Fruit fly (Drosophila melanogaster) whole organism, embryonic: ENCODE results near the gene CG44001.

Source experiments
- Adf1 ChIP-seq: fragments of 200-800 bp; sonication (Bioruptor generic); IDR thresholded peaks from 2 replicates; pipeline ENCODE4 v1.3.6; 2022; ENCODE audit warnings: missing biosample characterization, missing genetic modification characterization
- C15 ChIP-seq: fragments of 200-800 bp; sonication (Bioruptor generic); IDR thresholded peaks from 3 replicates; pipeline ENCODE4 v1.3.6; 2022; ENCODE audit warnings: missing biosample characterization, missing genetic modification characterization
- CG10431 ChIP-seq: fragments of 200-800 bp; sonication (Bioruptor generic); optimal IDR thresholded peaks from 3 replicates; lab custom pipeline; 2018; ENCODE audit warnings: missing biosample characterization, mild to moderate bottlenecking, missing genetic modification characterization
- CG10462 ChIP-seq: fragments of 200-800 bp; sonication (Bioruptor generic); optimal IDR thresholded peaks from 2 replicates; lab custom pipeline; 2016; ENCODE audit warnings: missing biosample characterization, missing genetic modification characterization
- CG11696 ChIP-seq: fragments of 200-800 bp; sonication (Bioruptor generic); IDR thresholded peaks from 2 replicates; pipeline ENCODE4 v1.3.6; 2022; ENCODE audit warnings: missing biosample characterization, missing genetic modification characterization
- CG13123 ChIP-seq: fragments of 200-800 bp; sonication (Bioruptor generic); optimal IDR thresholded peaks from 2 replicates; lab custom pipeline; 2016; ENCODE audit warnings: missing biosample characterization, missing genetic modification characterization
- CG1792 ChIP-seq: fragments of 200-800 bp; sonication (Bioruptor generic); optimal IDR thresholded peaks from 2 replicates; lab custom pipeline; 2016; ENCODE audit warnings: missing biosample characterization, missing genetic modification characterization
- CG18764 ChIP-seq: fragments of 200-800 bp; sonication (Bioruptor generic); optimal IDR thresholded peaks from 3 replicates; lab custom pipeline; 2016; ENCODE audit warnings: missing biosample characterization, missing genetic modification characterization
- CG2712 ChIP-seq: fragments of 200-800 bp; optimal IDR thresholded peaks from 3 replicates; lab custom pipeline; 2019; ENCODE audit warnings: missing biosample characterization, mild to moderate bottlenecking, missing genetic modification characterization, moderate library complexity
- CG32532 ChIP-seq: fragments of 200-800 bp; sonication (Bioruptor generic); IDR thresholded peaks from 2 replicates; pipeline ENCODE4 v1.3.6; 2022; ENCODE audit warnings: missing biosample characterization, missing genetic modification characterization
- CG3726 ChIP-seq: fragments of 200-800 bp; sonication (Bioruptor generic); IDR thresholded peaks from 3 replicates; pipeline ENCODE4, ENCODE4 v1.3.6; 2022; ENCODE audit warnings: missing biosample characterization, missing genetic modification characterization
- CG3995 ChIP-seq: fragments of 200-800 bp; sonication (Bioruptor generic); optimal IDR thresholded peaks from 3 replicates; lab custom pipeline; 2016; ENCODE audit warnings: missing biosample characterization, missing genetic modification characterization
- CG6689 ChIP-seq: fragments of 200-800 bp; sonication (Bioruptor generic); IDR thresholded peaks from 2 replicates; pipeline ENCODE4 v1.3.6; 2022; ENCODE audit warnings: missing biosample characterization, missing genetic modification characterization
- CG6813 ChIP-seq: fragments of 200-800 bp; sonication (Bioruptor generic); optimal IDR thresholded peaks from 2 replicates; lab custom pipeline; 2017; ENCODE audit warnings: missing biosample characterization, missing genetic modification characterization, mild to moderate bottlenecking, moderate library complexity, missing genetic modification reagents
- CG7556 ChIP-seq: fragments of 200-800 bp; sonication (Bioruptor generic); optimal IDR thresholded peaks from 2 replicates; lab custom pipeline; 2017; ENCODE audit warnings: missing biosample characterization, mild to moderate bottlenecking, missing genetic modification characterization
- CG7987 ChIP-seq: fragments of 200-800 bp; sonication (Bioruptor generic); optimal IDR thresholded peaks from 2 replicates; lab custom pipeline; 2018; ENCODE audit warnings: missing biosample characterization, mild to moderate bottlenecking, missing genetic modification characterization, moderate library complexity
- CG9932 ChIP-seq: fragments of 200-800 bp; sonication (Bioruptor generic); IDR thresholded peaks from 2 replicates; pipeline ENCODE4 v1.3.6; 2022; ENCODE audit warnings: missing biosample characterization, missing genetic modification characterization
- Dad ChIP-seq: fragments of 200-800 bp; sonication (Bioruptor generic); optimal IDR thresholded peaks from 3 replicates; lab custom pipeline; 2016; ENCODE audit warnings: missing biosample characterization, missing genetic modification characterization
- Dll ChIP-seq: fragments of 200-800 bp; sonication (Bioruptor generic); IDR thresholded peaks from 4 replicates; pipeline ENCODE4 v1.3.6; 2022; ENCODE audit warnings: missing biosample characterization, missing genetic modification characterization; ENCODE audit not compliant: partially characterized antibody
- Fer2 ChIP-seq: fragments of 200-800 bp; sonication (Bioruptor generic); optimal IDR thresholded peaks from 2 replicates; lab custom pipeline; 2018; ENCODE audit warnings: missing biosample characterization, mild to moderate bottlenecking, missing genetic modification characterization, moderate library complexity
- Hand ChIP-seq: fragments of 200-800 bp; sonication (Bioruptor generic); optimal IDR thresholded peaks from 2 replicates; lab custom pipeline; 2017; ENCODE audit warnings: mild to moderate bottlenecking, missing biosample characterization, missing genetic modification reagents, missing genetic modification characterization
- HmgZ ChIP-seq: fragments of 200-800 bp; sonication (Bioruptor generic); optimal IDR thresholded peaks from 2 replicates; lab custom pipeline; 2018; ENCODE audit warnings: missing biosample characterization, mild to moderate bottlenecking, missing genetic modification characterization
- Hmx ChIP-seq: fragments of 200-800 bp; sonication (Bioruptor generic); optimal IDR thresholded peaks from 2 replicates; lab custom pipeline; 2016; ENCODE audit warnings: missing biosample characterization, missing genetic modification characterization
- Hr39 ChIP-seq: fragments of >200 bp; optimal IDR thresholded peaks from 2 replicates; lab custom pipeline; 2017
- Hr51 ChIP-seq, 2 experiments: fragments of 200-800 bp; sonication (Bioruptor generic); optimal IDR thresholded peaks; 2 replicates in 1 of 2; 3 replicates in 1 of 2; lab custom pipeline; 2016 to 2018; ENCODE audit warnings: missing biosample characterization in 2 of 2, missing genetic modification characterization in 2 of 2, mild to moderate bottlenecking in 1 of 2, moderate library complexity in 1 of 2
- Kr ChIP-seq: fragments of 200-800 bp; sonication (Bioruptor generic); optimal IDR thresholded peaks from 2 replicates; lab custom pipeline; 2017; ENCODE audit warnings: missing biosample characterization, mild to moderate bottlenecking, missing genetic modification characterization
- MBD-R2 ChIP-seq: fragments of 200-800 bp; sonication (Bioruptor generic); IDR thresholded peaks from 2 replicates; pipeline ENCODE4 v1.3.6; 2022; ENCODE audit warnings: missing biosample characterization, missing genetic modification characterization
- Opbp ChIP-seq: fragments of 200-800 bp; sonication (Bioruptor generic); IDR thresholded peaks from 3 replicates; pipeline ENCODE4 v1.3.6; 2022; ENCODE audit warnings: missing biosample characterization, missing genetic modification characterization; ENCODE audit not compliant: partially characterized antibody
- Stat92E ChIP-seq, 3 experiments: fragments of >200 bp in 2 of 3; fragments of 200-800 bp in 1 of 3; sonication (Bioruptor generic) in 1 of 3; optimal IDR thresholded peaks; 2 replicates each; lab custom pipeline; 2017 to 2019; ENCODE audit warnings: missing biosample characterization in 3 of 3, missing genetic modification characterization in 3 of 3, mild to moderate bottlenecking in 1 of 3, moderate library complexity in 1 of 3
- TFAM ChIP-seq: fragments of 200-800 bp; sonication (Bioruptor generic); optimal IDR thresholded peaks from 2 replicates; lab custom pipeline; 2017; ENCODE audit warnings: missing biosample characterization, missing genetic modification characterization, inconsistent platforms
- Taf1 ChIP-seq: fragments of 200-800 bp; sonication (Bioruptor generic); IDR thresholded peaks from 2 replicates; pipeline ENCODE4 v1.3.6; 2022; ENCODE audit warnings: missing biosample characterization, missing genetic modification characterization
- Trl ChIP-seq, 3 experiments: fragments of >200 bp in 2 of 3; fragments of 200-800 bp in 1 of 3; sonication (Bioruptor generic) in 1 of 3; optimal IDR thresholded peaks; 2 replicates in 1 of 3; 3 replicates in 2 of 3; lab custom pipeline; 2016 to 2017; ENCODE audit warnings: missing biosample characterization in 1 of 3, missing genetic modification characterization in 1 of 3
- Xrp1 ChIP-seq: fragments of 200-800 bp; sonication (Bioruptor generic); IDR thresholded peaks from 2 replicates; pipeline ENCODE4 v1.3.6; 2022; ENCODE audit warnings: missing biosample characterization, missing genetic modification characterization
- ab ChIP-seq: fragments of 200-800 bp; sonication (Bioruptor generic); optimal IDR thresholded peaks from 2 replicates; lab custom pipeline; 2016; ENCODE audit warnings: missing biosample characterization, missing genetic modification characterization
- cato ChIP-seq: fragments of 200-800 bp; sonication (Bioruptor generic); optimal IDR thresholded peaks from 2 replicates; lab custom pipeline; 2016; ENCODE audit warnings: missing biosample characterization, missing genetic modification characterization, borderline replicate concordance
- chn ChIP-seq: fragments of 200-800 bp; sonication (Bioruptor generic); optimal IDR thresholded peaks from 2 replicates; lab custom pipeline; 2016; ENCODE audit warnings: missing biosample characterization, missing genetic modification characterization
- crol ChIP-seq: fragments of 200-800 bp; sonication (Bioruptor generic); IDR thresholded peaks from 2 replicates; pipeline ENCODE4 v1.3.6; 2022; ENCODE audit warnings: missing biosample characterization, missing genetic modification characterization
- dpn ChIP-seq, 2 experiments: fragments of 200-800 bp; sonication (Bioruptor generic); optimal IDR thresholded peaks; 3 replicates each; lab custom pipeline; 2016; ENCODE audit warnings: missing biosample characterization in 2 of 2, missing genetic modification characterization in 2 of 2
- exex ChIP-seq: fragments of 200-800 bp; sonication (Bioruptor generic); optimal IDR thresholded peaks from 4 replicates; lab custom pipeline; 2018; ENCODE audit warnings: missing biosample characterization, mild to moderate bottlenecking, missing genetic modification characterization, moderate library complexity
- eyg ChIP-seq: fragments of 200-800 bp; sonication (Bioruptor generic); optimal IDR thresholded peaks from 3 replicates; lab custom pipeline; 2016; ENCODE audit warnings: missing biosample characterization, missing genetic modification characterization
- gce ChIP-seq: fragments of 200-800 bp; sonication (Bioruptor generic); IDR thresholded peaks from 3 replicates; pipeline ENCODE4 v1.3.6; 2022; ENCODE audit warnings: missing biosample characterization, missing genetic modification characterization
- gfzf ChIP-seq: fragments of 200-800 bp; sonication (Bioruptor generic); optimal IDR thresholded peaks from 2 replicates; lab custom pipeline; 2016; ENCODE audit warnings: missing biosample characterization, mild to moderate bottlenecking, missing genetic modification characterization, moderate library complexity
- gsb ChIP-seq: fragments of 200-800 bp; sonication (Bioruptor generic); IDR thresholded peaks from 2 replicates; pipeline ENCODE4 v1.3.6; 2022; ENCODE audit warnings: missing biosample characterization, missing genetic modification characterization
- ind ChIP-seq: fragments of 200-800 bp; sonication (Bioruptor generic); optimal IDR thresholded peaks from 3 replicates; lab custom pipeline; 2016; ENCODE audit warnings: missing biosample characterization, missing genetic modification characterization
- inv ChIP-seq: fragments of 200-800 bp; sonication (Bioruptor generic); IDR thresholded peaks from 2 replicates; pipeline ENCODE4 v1.3.6; 2022; ENCODE audit warnings: missing biosample characterization, missing genetic modification characterization; ENCODE audit not compliant: partially characterized antibody
- maf-S ChIP-seq: fragments of 200-800 bp; sonication (Bioruptor generic); optimal IDR thresholded peaks from 2 replicates; lab custom pipeline; 2016; ENCODE audit warnings: missing biosample characterization, missing genetic modification characterization
- onecut ChIP-seq: fragments of 200-800 bp; sonication (Bioruptor generic); IDR thresholded peaks from 2 replicates; pipeline ENCODE4 v1.3.6; 2022; ENCODE audit warnings: missing biosample characterization, missing genetic modification characterization
- shn ChIP-seq: fragments of 200-800 bp; sonication (Bioruptor generic); optimal IDR thresholded peaks from 3 replicates; lab custom pipeline; 2016; ENCODE audit warnings: missing biosample characterization, missing genetic modification characterization
- zen ChIP-seq: fragments of 200-800 bp; sonication (Bioruptor generic); optimal IDR thresholded peaks from 3 replicates; lab custom pipeline; 2018; ENCODE audit warnings: missing biosample characterization, mild to moderate bottlenecking, missing genetic modification characterization, moderate library complexity
- zfh1 ChIP-seq: fragments of 200-800 bp; sonication (Bioruptor generic); IDR thresholded peaks from 3 replicates; pipeline ENCODE4 v1.3.6; 2022; ENCODE audit warnings: missing biosample characterization, missing genetic modification characterization

The CG44001 gene

dm6 chr2L:5086905-5087522, 43.9 kb downstream of the CG44001 start (continued):
- TF ChIP-seq CG10462 (GFP tag; lab: Kevin White, UChicago): peak; percentile 41
- TF ChIP-seq MBD-R2 (GFP tag; lab: Robert Waterston, UW): no peak
- peak; percentile 79 for TF ChIP-seq Xrp1
- peak; percentile 54 for TF ChIP-seq CG7987
- TF ChIP-seq CG11696 (GFP tag; lab: Robert Waterston, UW): peak; percentile 86
- TF ChIP-seq crol (GFP tag; lab: Robert Waterston, UW): 0 out of 2 replicates have a peak, but pooled peaks have one; percentile 29
- no peak for TF ChIP-seq gfzf (GFP tag; lab: Kevin White, UChicago)
- peak; percentile 40 for TF ChIP-seq maf-S (GFP tag; lab: Kevin White, UChicago)
- peak; percentile 16 for TF ChIP-seq Dad (GFP tag; lab: Kevin White, UChicago)
- TF ChIP-seq onecut (GFP tag; lab: Robert Waterston, UW): peak; percentile 61
- peak; percentile 65 for TF ChIP-seq Hand (GFP tag; lab: Kevin White, UChicago)
- peak; percentile 73 for TF ChIP-seq CG6689
- no peak for TF ChIP-seq gsb (GFP tag; lab: Robert Waterston, UW)
- no peak for TF ChIP-seq Opbp (GFP tag; lab: Robert Waterston, UW)
- TF ChIP-seq Hmx (GFP tag; lab: Kevin White, UChicago): no peak
- TF ChIP-seq CG6813 (GFP tag; lab: Kevin White, UChicago): peak; percentile 61
- no peak for TF ChIP-seq Hr39 (lab: Kevin White, UChicago)
- peak; percentile 36 for TF ChIP-seq CG13123 (GFP tag; lab: Kevin White, UChicago)
- peak; percentile 54; the same call in 1 of the 3 replicates for TF ChIP-seq gce (GFP tag; lab: Robert Waterston, UW)
- TF ChIP-seq cato (GFP tag; lab: Kevin White, UChicago): peak; percentile 53
- TF ChIP-seq shn (GFP tag; lab: Kevin White, UChicago): peak; percentile 51
- TF ChIP-seq Kr (GFP tag; lab: Kevin White, UChicago): no peak
- peak; percentile 68 for TF ChIP-seq ind (GFP tag; lab: Kevin White, UChicago)
- TF ChIP-seq zfh1 (GFP tag; lab: Robert Waterston, UW): peak; percentile 47; the same call in 1 of the 3 replicates
- TF ChIP-seq zen (tag; lab: Kevin White, UChicago): peak; percentile 58
- peak; percentile 68 for TF ChIP-seq chn (GFP tag; lab: Kevin White, UChicago)
- peak; percentile 27 for TF ChIP-seq CG10431 (GFP tag; lab: Kevin White, UChicago)
- TF ChIP-seq Hr51 (GFP tag; optimal IDR thresholded peaks at IDR 0.05; lab: Kevin White, UChicago): peak; percentile 51 to 89
- no peak for TF ChIP-seq Stat92E (GFP tag; optimal IDR thresholded peaks at IDR 0.05; lab: Kevin White, UChicago)
- TF ChIP-seq exex (tag; lab: Kevin White, UChicago): peak; percentile 54
- peak; percentile 60 for TF ChIP-seq eyg
- 0 out of 2 replicates have a peak, but pooled peaks have one; percentile 8 for TF ChIP-seq CG32532 (GFP tag; lab: Robert Waterston, UW)
- TF ChIP-seq Dll (GFP tag; lab: Robert Waterston, UW): no peak
- peak; percentile 39 for TF ChIP-seq Fer2 (tag; lab: Kevin White, UChicago)
- TF ChIP-seq HmgZ: peak; percentile 66
- TF ChIP-seq CG1792 (GFP tag; lab: Kevin White, UChicago): peak; percentile 29
- peak; percentile 32 for TF ChIP-seq ab
- TF ChIP-seq CG7556 (GFP tag; lab: Kevin White, UChicago): peak; percentile 90
- TF ChIP-seq Adf1 (GFP tag; lab: Robert Waterston, UW): no peak
- no peak for TF ChIP-seq CG3995 (GFP tag; lab: Kevin White, UChicago)
- TF ChIP-seq CG2712 (tag; lab: Kevin White, UChicago): peak; percentile 83
- TF ChIP-seq Taf1 (GFP tag; lab: Robert Waterston, UW): no peak
- TF ChIP-seq inv (GFP tag; lab: Robert Waterston, UW): no peak
- no peak for TF ChIP-seq TFAM (GFP tag; lab: Kevin White, UChicago)
- no peak for TF ChIP-seq Trl (optimal IDR thresholded peaks at IDR 0.05; lab: Kevin White, UChicago)
- TF ChIP-seq Trl (GFP tag; optimal IDR thresholded peaks at IDR 0.05; lab: Kevin White, UChicago): peak; percentile 58
- TF ChIP-seq CG3726 (GFP tag; lab: Robert Waterston, UW): no peak
- peak; percentile 47 for TF ChIP-seq CG9932 (GFP tag; lab: Robert Waterston, UW)
- peak; percentile 38 for TF ChIP-seq CG18764 (GFP tag; lab: Kevin White, UChicago)
- TF ChIP-seq C15: no peak
- peak; percentile 72 to 74 for TF ChIP-seq dpn (GFP tag; optimal IDR thresholded peaks at IDR 0.05; lab: Kevin White, UChicago)
